Worm (Caenorhabditis elegans) whole organism, L4 larva: ENCODE results near the gene F09E5.8.
A peak's percentile ranks its signal among the peaks of the same experiment; 100 is the strongest.

Experiments
- D1046.2 ChIP-seq: fragments of 200-800 bp; sonication (Bioruptor generic); IDR thresholded peaks from 2 replicates; pipeline ENCODE4 v1.3.6; 2022; ENCODE audit warnings: missing genetic modification characterization, missing compliant biosample characterization
- F26F4.8 ChIP-seq: fragments of 200-800 bp; sonication (Bioruptor generic); conservative IDR thresholded peaks from 2 replicates; pipeline ENCODE4 v1.3.6; 2022; ENCODE audit warnings: missing genetic modification characterization, missing compliant biosample characterization
- F44E2.7 ChIP-seq: fragments of 200-800 bp; sonication (Bioruptor generic); IDR thresholded peaks from 2 replicates; pipeline ENCODE4 v2.1.2; 2022; ENCODE audit warnings: missing genetic modification characterization, missing compliant biosample characterization
- Y105C5A.15 ChIP-seq: fragments of 200-800 bp; sonication (Bioruptor generic); IDR thresholded peaks from 2 replicates; pipeline ENCODE4 v1.3.6; 2022; ENCODE audit warnings: missing genetic modification characterization, missing compliant biosample characterization
- Y48G9A.11 ChIP-seq: fragments of 200-800 bp; sonication (Bioruptor generic); IDR thresholded peaks from 2 replicates; pipeline ENCODE4 v1.3.6; 2022; ENCODE audit warnings: missing genetic modification reagents, missing genetic modification characterization, missing compliant biosample characterization
- Y75B8A.6 ChIP-seq: fragments of 200-800 bp; sonication (Bioruptor generic); IDR thresholded peaks from 2 replicates; pipeline ENCODE4 v1.3.6; 2022; ENCODE audit warnings: missing genetic modification reagents, missing genetic modification characterization, missing compliant biosample characterization
- aha-1 ChIP-seq: fragments of 150-350 bp; peaks from one replicate; lab custom pipeline; 2014; ENCODE audit warnings: missing biosample characterization, missing genetic modification characterization
- ceh-20 ChIP-seq: fragments of 200-800 bp; sonication (Bioruptor generic); IDR thresholded peaks from 2 replicates; pipeline ENCODE4 v1.3.6; 2022; ENCODE audit warnings: missing genetic modification reagents, missing genetic modification characterization, missing compliant biosample characterization
- ces-1 ChIP-seq: fragments of 150-350 bp; sonication (generic microtip); optimal IDR thresholded peaks from 4 replicates; lab custom pipeline; 2014; ENCODE audit warnings: missing biosample characterization, missing genetic modification reagents, missing genetic modification characterization
- cey-2 ChIP-seq: sonication (generic microtip); optimal IDR thresholded peaks from 3 replicates; lab custom pipeline; 2017; ENCODE audit warnings: missing genetic modification characterization, mild to moderate bottlenecking, missing compliant biosample characterization, antibody characterized with exemption, borderline replicate concordance; ENCODE audit not compliant: insufficient read depth
- ctbp-1 ChIP-seq: fragments of 200-800 bp; sonication (Bioruptor generic); IDR thresholded peaks from 2 replicates; pipeline ENCODE4 v1.3.6; 2022; ENCODE audit warnings: missing genetic modification reagents, missing genetic modification characterization, missing compliant biosample characterization
- daf-12 ChIP-seq: fragments of 150-350 bp; optimal IDR thresholded peaks from 2 replicates; lab custom pipeline; 2014; ENCODE audit warnings: missing biosample characterization, missing genetic modification reagents, missing genetic modification characterization
- daf-16 ChIP-seq, 3 experiments: sonication (generic microtip); optimal IDR thresholded peaks; 2 replicates each; lab custom pipeline; 2016 to 2017; ENCODE audit warnings: missing genetic modification characterization in 3 of 3, missing genetic modification reagents in 3 of 3, mild to moderate bottlenecking in 2 of 3, missing compliant biosample characterization in 2 of 3, missing biosample characterization in 1 of 3, moderate library complexity in 1 of 3
- daf-19 ChIP-seq: fragments of 200-800 bp; sonication (Bioruptor generic); conservative IDR thresholded peaks from 2 replicates; pipeline ENCODE4 v1.3.6; 2022; ENCODE audit warnings: missing genetic modification characterization, missing compliant biosample characterization
- dmd-6 ChIP-seq: fragments of 200-800 bp; sonication (Bioruptor generic); IDR thresholded peaks from 2 replicates; pipeline ENCODE4 v1.3.6; 2022; ENCODE audit warnings: missing genetic modification reagents, missing genetic modification characterization, missing compliant biosample characterization
- dve-1 ChIP-seq: sonication (generic microtip); optimal IDR thresholded peaks from 2 replicates; lab custom pipeline; 2017; ENCODE audit warnings: antibody characterized with exemption, mild to moderate bottlenecking, missing genetic modification characterization, missing compliant biosample characterization; ENCODE audit not compliant: insufficient read depth
- egl-27 ChIP-seq: sonication (generic microtip); optimal IDR thresholded peaks from 3 replicates; lab custom pipeline; 2017; ENCODE audit warnings: missing biosample characterization, missing genetic modification reagents, missing genetic modification characterization
- hif-1 ChIP-seq, 2 experiments: sonication (generic microtip); optimal IDR thresholded peaks; 2 replicates each; lab custom pipeline; 2016 to 2017; ENCODE audit warnings: missing compliant biosample characterization in 2 of 2, missing genetic modification characterization in 2 of 2, missing genetic modification reagents in 2 of 2, missing genotype in 2 of 2, mild to moderate bottlenecking in 1 of 2
- hlh-11 ChIP-seq: fragments of 200-800 bp; sonication (Bioruptor generic); optimal IDR thresholded peaks from 2 replicates; lab custom pipeline; 2018; ENCODE audit warnings: mild to moderate bottlenecking, missing genetic modification characterization, missing compliant biosample characterization
- hlh-30 ChIP-seq: sonication (generic microtip); optimal IDR thresholded peaks from 2 replicates; lab custom pipeline; 2017; ENCODE audit warnings: antibody characterized with exemption, mild to moderate bottlenecking, missing genetic modification characterization, missing compliant biosample characterization; ENCODE audit not compliant: insufficient read depth
- lin-38 ChIP-seq: fragments of 200-800 bp; sonication (Bioruptor generic); IDR thresholded peaks from 2 replicates; pipeline ENCODE4 v1.3.6; 2022; ENCODE audit warnings: missing genetic modification reagents, missing genetic modification characterization, missing compliant biosample characterization
- mdl-1 ChIP-seq, 2 experiments: fragments of 150-350 bp in 1 of 2; sonication (generic microtip) in 1 of 2; optimal IDR thresholded peaks; 2 replicates each; lab custom pipeline; 2014 to 2017; ENCODE audit warnings: missing biosample characterization in 2 of 2, missing genetic modification characterization in 2 of 2
- mdt-29 ChIP-seq: fragments of 200-800 bp; sonication (Bioruptor generic); IDR thresholded peaks from 2 replicates; pipeline ENCODE4 v1.3.6; 2022; ENCODE audit warnings: missing genetic modification reagents, missing genetic modification characterization, missing compliant biosample characterization
- mxl-2 ChIP-seq: fragments of 200-800 bp; sonication (Bioruptor generic); conservative IDR thresholded peaks from 2 replicates; pipeline ENCODE4 v1.3.6; 2022; ENCODE audit warnings: missing genetic modification reagents, missing genetic modification characterization, missing compliant biosample characterization
- mxl-3 ChIP-seq: fragments of 200-800 bp; sonication (Bioruptor generic); optimal IDR thresholded peaks from 2 replicates; lab custom pipeline; 2018; ENCODE audit warnings: mild to moderate bottlenecking, missing genetic modification characterization, missing compliant biosample characterization
- nhr-111 ChIP-seq: fragments of 200-800 bp; sonication (Bioruptor generic); optimal IDR thresholded peaks from 2 replicates; lab custom pipeline; 2018; ENCODE audit warnings: mild to moderate bottlenecking, missing genetic modification characterization, missing compliant biosample characterization
- nhr-28 ChIP-seq: fragments of 150-350 bp; optimal IDR thresholded peaks from 2 replicates; lab custom pipeline; 2014; ENCODE audit warnings: missing biosample characterization, missing genetic modification characterization
- nhr-77 ChIP-seq: fragments of 150-350 bp; optimal IDR thresholded peaks from 2 replicates; lab custom pipeline; 2014; ENCODE audit warnings: missing biosample characterization, missing genetic modification characterization
- pqm-1 ChIP-seq: sonication (generic microtip); optimal IDR thresholded peaks from 2 replicates; lab custom pipeline; 2017; ENCODE audit warnings: missing biosample characterization, missing genetic modification characterization
- rbr-2 ChIP-seq: sonication (generic microtip); optimal IDR thresholded peaks from 2 replicates; lab custom pipeline; 2016; ENCODE audit warnings: missing genotype, missing genetic modification characterization, missing compliant biosample characterization
- tra-1 ChIP-seq: fragments of 200-800 bp; sonication (Bioruptor generic); IDR thresholded peaks from 2 replicates; pipeline ENCODE4 v1.3.6; 2022; ENCODE audit warnings: missing genetic modification reagents, missing genetic modification characterization, missing compliant biosample characterization
- unc-39 ChIP-seq: sonication (generic microtip); optimal IDR thresholded peaks from 2 replicates; lab custom pipeline; 2017; ENCODE audit warnings: missing biosample characterization, missing genetic modification characterization
- unc-62 ChIP-seq, 3 experiments: fragments of 150-350 bp in 1 of 3; sonication (generic microtip); optimal IDR thresholded peaks in 2 of 3; peaks in 1 of 3; 1 replicate in 1 of 3; 2 replicates in 2 of 3; lab custom pipeline; 2014 to 2017; ENCODE audit warnings: missing biosample characterization in 3 of 3, missing genetic modification characterization in 3 of 3, missing genetic modification reagents in 3 of 3, missing genotype in 1 of 3
- zag-1 ChIP-seq: fragments of 150-350 bp; optimal IDR thresholded peaks from 2 replicates; lab custom pipeline; 2014; ENCODE audit warnings: missing biosample characterization, missing genetic modification characterization
- zip-2 ChIP-seq: fragments of 150-350 bp; optimal IDR thresholded peaks from 2 replicates; lab custom pipeline; 2014; ENCODE audit warnings: missing biosample characterization, missing genetic modification characterization

The F09E5.8 gene

ce11 chrII:5307203-5307602 is 43.3 kb upstream of the F09E5.8 start:
- TF ChIP-seq nhr-28 (peak; percentile 77), daf-12 (tag; lab: Kevin White, UChicago) (no peak), D1046.2 (GFP tag; lab: Robert Waterston, UW) (no peak), dve-1 (tag; lab: Kevin White, UChicago) (peak; percentile 44), pqm-1 (tag; lab: Kevin White, UChicago) (peak; percentile 63), rbr-2 (no peak), hlh-30 (peak; percentile 65), dmd-6 (peak; percentile 61), unc-62 (GFP tag; optimal IDR thresholded peaks at IDR 0.05 in 1 of 2; lab: Kevin White, UChicago) (peak in 1 of 2 experiments; percentile 66), unc-62 (tag; optimal IDR thresholded peaks at IDR 0.05; lab: Kevin White, UChicago) (no peak), hlh-11 (tag; lab: Kevin White, UChicago) (peak; percentile 49), nhr-77 (tag; lab: Kevin White, UChicago) (peak; percentile 8), Y105C5A.15 (GFP tag; lab: Robert Waterston, UW) (no peak), hif-1 (tag; optimal IDR thresholded peaks at IDR 0.05; lab: Kevin White, UChicago) (peak in 1 of 2 experiments; percentile 25), ceh-20 (GFP tag; lab: Robert Waterston, UW) (no peak), Y48G9A.11 (GFP tag; lab: Robert Waterston, UW) (no peak), nhr-111 (GFP tag; lab: Kevin White, UChicago) (no peak), mdl-1 (tag; optimal IDR thresholded peaks at IDR 0.05; lab: Kevin White, UChicago) (peak in 1 of 2 experiments; percentile 53)

ce11 chrII:5308961-5309360 is 41.5 kb upstream of the F09E5.8 start:
- no peak for TF ChIP-seq daf-12 (tag; lab: Kevin White, UChicago)
- TF ChIP-seq mxl-2, result no peak
- TF ChIP-seq tra-1, result no peak
- peak in 1 of 2 experiments; percentile 35 for TF ChIP-seq unc-62 (GFP tag; optimal IDR thresholded peaks at IDR 0.05 in 1 of 2; lab: Kevin White, UChicago)
- no peak for TF ChIP-seq unc-62 (tag; optimal IDR thresholded peaks at IDR 0.05; lab: Kevin White, UChicago)
- no peak for TF ChIP-seq zip-2 (tag; lab: Kevin White, UChicago)
- TF ChIP-seq daf-16 (GFP tag; optimal IDR thresholded peaks at IDR 0.05; lab: Kevin White, UChicago), result peak in 1 of 2 experiments; percentile 38
- no peak for TF ChIP-seq daf-16 (tag; optimal IDR thresholded peaks at IDR 0.05; lab: Kevin White, UChicago)
- no peak for TF ChIP-seq egl-27 (tag; lab: Kevin White, UChicago)
- no peak for TF ChIP-seq F26F4.8 (GFP tag; lab: Robert Waterston, UW)
- TF ChIP-seq daf-19, result no peak

- TF ChIP-seq F44E2.7 (GFP tag; lab: Robert Waterston, UW) (no peak), ces-1 (GFP tag; lab: Kevin White, UChicago) (no peak), unc-62 (GFP tag; optimal IDR thresholded peaks at IDR 0.05 in 1 of 2; lab: Kevin White, UChicago) (peak in 1 of 2 experiments; percentile 91), unc-62 (tag; optimal IDR thresholded peaks at IDR 0.05; lab: Kevin White, UChicago) (no peak)
Measured at ce11 chrII:5309720-5310119, 40.7 kb upstream of the F09E5.8 start.

- peak; percentile 83 for TF ChIP-seq aha-1
- TF ChIP-seq Y75B8A.6 (GFP tag; lab: Robert Waterston, UW), result no peak
- TF ChIP-seq dve-1 (tag; lab: Kevin White, UChicago), result no peak
- no peak for TF ChIP-seq mdt-29
Measured at ce11 chrII:5310795-5311194, 39.7 kb upstream of the F09E5.8 start.

ce11 chrII:5311746-5312145 is 38.7 kb upstream of the F09E5.8 start, which contains the start of gene gcy-12:
Gene gcy-12 (plus strand): TSS chrII:5312046.
- TF ChIP-seq unc-39 (tag; lab: Kevin White, UChicago), result no peak
- no peak for TF ChIP-seq hlh-11 (tag; lab: Kevin White, UChicago)
- TF ChIP-seq mxl-3 (GFP tag; lab: Kevin White, UChicago), result no peak
- TF ChIP-seq tra-1, result no peak
- no peak for TF ChIP-seq lin-38 (GFP tag; lab: Robert Waterston, UW)
- no peak for TF ChIP-seq Y48G9A.11 (GFP tag; lab: Robert Waterston, UW)
- no peak for TF ChIP-seq ctbp-1
- no peak for TF ChIP-seq cey-2 (tag; lab: Kevin White, UChicago)
- TF ChIP-seq zag-1 (tag; lab: Kevin White, UChicago), result no peak
